Worm (Caenorhabditis elegans): ENCODE measurements around the gene F14H8.8.

Gene F14H8.8

DNA sequence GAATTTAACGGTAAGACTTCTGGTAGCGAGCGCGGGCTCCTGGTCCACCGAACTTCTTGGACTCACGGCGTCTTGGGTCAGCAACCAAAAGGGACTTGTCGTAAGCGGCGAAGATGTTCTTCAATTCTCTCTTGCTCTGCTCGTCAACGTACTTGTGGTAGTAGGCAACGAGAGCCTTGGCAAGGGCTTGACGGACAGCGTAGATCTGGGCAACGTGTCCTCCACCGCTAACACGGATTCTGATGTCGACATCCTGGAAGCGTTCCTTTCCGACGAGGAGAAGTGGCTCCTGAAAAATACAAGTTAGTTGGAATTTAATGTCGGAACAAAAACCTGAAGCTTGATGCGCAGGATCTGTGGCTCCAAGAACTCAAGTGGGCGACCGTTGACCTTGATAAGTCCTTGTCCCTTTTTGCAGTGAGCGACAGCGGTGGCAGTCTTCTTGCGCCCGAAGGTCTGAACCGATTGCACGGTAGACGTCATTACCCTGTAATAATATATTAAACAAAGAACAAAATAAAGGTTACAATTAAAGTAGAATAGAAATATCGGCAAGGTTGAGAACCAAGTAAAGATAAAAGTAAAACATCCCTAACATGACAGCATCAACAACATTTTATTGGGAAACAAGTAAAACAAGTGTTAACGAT, 29.1 kb upstream of the F14H8.8 start, which contains the start of gene rps-16 (continued):
- TF ChIP-seq dmd-9 (GFP tag; IDR thresholded peaks at IDR 0.05) (no peak), daf-16 (GFP tag; optimal IDR thresholded peaks at IDR 0.05) (peak in 1 of 2 experiments; percentile 21), daf-16 (tag; optimal IDR thresholded peaks at IDR 0.05) (no peak), daf-19 (GFP tag; conservative IDR thresholded peaks at IDR 0.05) (peak; percentile 54; the same call in 1 of the 2 replicates), attf-4 (tag; optimal IDR thresholded peaks at IDR 0.05) (no peak), lin-39 (tag; optimal IDR thresholded peaks at IDR 0.05) (no peak), fos-1 (tag; optimal IDR thresholded peaks at IDR 0.05) (no peak), saeg-2 (GFP tag; IDR thresholded peaks at IDR 0.05) (no peak), lsy-2 (tag; optimal IDR thresholded peaks at IDR 0.05) (no peak), duxl-1 (tag; optimal IDR thresholded peaks at IDR 0.05; ENCODE audit: poor library complexity) (no peak), unc-39 (tag; optimal IDR thresholded peaks at IDR 0.05) (no peak), dpl-1 (GFP tag; optimal IDR thresholded peaks at IDR 0.05) (no peak), aly-2 (tag; optimal IDR thresholded peaks at IDR 0.05) (peak; percentile 17), nhr-28 (tag; optimal IDR thresholded peaks at IDR 0.05) (no peak), fkh-10 (GFP tag; optimal IDR thresholded peaks at IDR 0.05) (no peak), madf-9 (GFP tag; conservative IDR thresholded peaks at IDR 0.05) (no peak), spr-1 (tag; optimal IDR thresholded peaks at IDR 0.05) (no peak), nhr-42 (GFP tag; IDR thresholded peaks at IDR 0.05) (no peak), aha-1 (tag) (peak; percentile 90), lin-15B (tag; optimal IDR thresholded peaks at IDR 0.05) (no peak), F26F4.8 (GFP tag; conservative IDR thresholded peaks at IDR 0.05) (no peak), ZK546.5 (tag; optimal IDR thresholded peaks at IDR 0.05) (no peak), dmd-6 (GFP tag; IDR thresholded peaks at IDR 0.05) (no peak), ces-1 (GFP tag; optimal IDR thresholded peaks at IDR 0.05) (no peak), lin-29 (GFP tag; IDR thresholded peaks at IDR 0.05) (no peak), cey-2 (tag; optimal IDR thresholded peaks at IDR 0.05; ENCODE audit: borderline replicate concordance, insufficient read depth) (no peak), lin-13 (GFP tag; optimal IDR thresholded peaks at IDR 0.05) (peak; percentile 38), pqm-1 (tag; optimal IDR thresholded peaks at IDR 0.05) (no peak), gei-8 (GFP tag; optimal IDR thresholded peaks at IDR 0.05) (no peak), ceh-28 (tag; optimal IDR thresholded peaks at IDR 0.05) (no peak), pha-4 (GFP tag; IDR thresholded peaks at IDR 0.05) (peak; percentile 64; the same call in 1 of the 2 replicates), pha-4 (tag; optimal IDR thresholded peaks at IDR 0.05) (no peak), lim-7 (GFP tag; IDR thresholded peaks at IDR 0.05) (no peak), dve-1 (tag; optimal IDR thresholded peaks at IDR 0.05; ENCODE audit: insufficient read depth) (no peak), nhr-41 (GFP tag; IDR thresholded peaks at IDR 0.05) (no peak), hmg-1.1 (GFP tag; IDR thresholded peaks at IDR 0.05) (no peak), ceh-62 (tag; optimal IDR thresholded peaks at IDR 0.05) (no peak), daf-12 (tag; optimal IDR thresholded peaks at IDR 0.05) (no peak), Y105C5A.15 (GFP tag; IDR thresholded peaks at IDR 0.05) (peak; percentile 69; the same call in 1 of the 2 replicates), lin-1 (GFP tag; IDR thresholded peaks at IDR 0.05) (no peak), rbr-2 (tag; optimal IDR thresholded peaks at IDR 0.05) (no peak), ZK337.2 (GFP tag; IDR thresholded peaks at IDR 0.05) (no peak), hlh-30 (tag; optimal IDR thresholded peaks at IDR 0.05; ENCODE audit: insufficient read depth) (no peak), vab-7 (GFP tag; IDR thresholded peaks at IDR 0.05) (no peak), snpc-4 (tag; optimal IDR thresholded peaks at IDR 0.05) (no peak), nhr-11 (tag; optimal IDR thresholded peaks at IDR 0.05) (no peak), mdt-29 (GFP tag; IDR thresholded peaks at IDR 0.05) (peak; percentile 68; the same call in 1 of the 2 replicates), F49E8.2 (tag; optimal IDR thresholded peaks at IDR 0.05; ENCODE audit: borderline replicate concordance) (peak; percentile 68), snpc-1.2 (GFP tag; IDR thresholded peaks at IDR 0.05) (peak; percentile 10; the same call in 1 of the 2 replicates), mxl-2 (GFP tag; conservative IDR thresholded peaks at IDR 0.05) (no peak), lir-3 (tag; optimal IDR thresholded peaks at IDR 0.05) (no peak)
